Worm (Caenorhabditis elegans) whole organism, young adult: ENCODE data around the gene his-7.

Source experiments
- B0336.3 ChIP-seq: fragments of 200-800 bp; sonication (Bioruptor generic); IDR thresholded peaks from 2 replicates; pipeline ENCODE4 v1.3.6; 2022; ENCODE audit warnings: missing genetic modification characterization, missing compliant biosample characterization
- C06A6.2 ChIP-seq: fragments of 200-800 bp; sonication (Bioruptor generic); conservative IDR thresholded peaks from 2 replicates; pipeline ENCODE4 v1.3.6; 2022; ENCODE audit warnings: missing genetic modification characterization, missing compliant biosample characterization
- F10E7.11 ChIP-seq: sonication (generic microtip); optimal IDR thresholded peaks from 2 replicates; lab custom pipeline; 2017; ENCODE audit warnings: mild to moderate bottlenecking, missing genetic modification characterization, moderate library complexity, missing compliant biosample characterization
- F23B12.7 ChIP-seq: sonication (generic microtip); optimal IDR thresholded peaks from 2 replicates; lab custom pipeline; 2017; ENCODE audit warnings: missing genetic modification characterization, mild to moderate bottlenecking, missing compliant biosample characterization, antibody characterized with exemption, moderate library complexity; ENCODE audit not compliant: insufficient read depth
- F39B2.1 ChIP-seq: fragments of 200-800 bp; sonication (Bioruptor generic); IDR thresholded peaks from 2 replicates; pipeline ENCODE4 v1.3.6; 2022; ENCODE audit warnings: missing genetic modification reagents, missing genetic modification characterization, missing compliant biosample characterization
- F52B5.7 ChIP-seq: sonication (generic microtip); optimal IDR thresholded peaks from 2 replicates; lab custom pipeline; 2016; ENCODE audit warnings: mild to moderate bottlenecking, missing genetic modification characterization, missing compliant biosample characterization
- F57A8.1 ChIP-seq: fragments of 200-800 bp; sonication (Bioruptor generic); optimal IDR thresholded peaks from 2 replicates; lab custom pipeline; 2018; ENCODE audit warnings: mild to moderate bottlenecking, missing genetic modification characterization, moderate library complexity, missing compliant biosample characterization
- K12H6.12 ChIP-seq: fragments of 200-800 bp; sonication (Bioruptor generic); optimal IDR thresholded peaks from 2 replicates; lab custom pipeline; 2018; ENCODE audit warnings: mild to moderate bottlenecking, missing genetic modification characterization, missing compliant biosample characterization
- Y53G8AR.9 ChIP-seq: fragments of 200-800 bp; sonication (Bioruptor generic); conservative IDR thresholded peaks from 2 replicates; pipeline ENCODE4 v1.3.6; 2022; ENCODE audit warnings: missing genetic modification reagents, missing genetic modification characterization, missing compliant biosample characterization
- Y56A3A.18 ChIP-seq: fragments of 200-800 bp; sonication (Bioruptor generic); IDR thresholded peaks from 2 replicates; pipeline ENCODE4 v1.3.6; 2022; ENCODE audit warnings: missing genetic modification reagents, missing genetic modification characterization, missing compliant biosample characterization
- Y67H2A.10 ChIP-seq: fragments of 200-800 bp; sonication (Bioruptor generic); conservative IDR thresholded peaks from 2 replicates; pipeline ENCODE4 v1.3.6; 2022; ENCODE audit warnings: missing genetic modification reagents, missing genetic modification characterization, missing compliant biosample characterization
- Y79H2A.3 ChIP-seq: fragments of 200-800 bp; sonication (Bioruptor generic); conservative IDR thresholded peaks from 2 replicates; pipeline ENCODE4 v1.3.6; 2022; ENCODE audit warnings: missing genetic modification reagents, missing genetic modification characterization, missing compliant biosample characterization
- attf-6 ChIP-seq: fragments of 200-800 bp; sonication (Bioruptor generic); IDR thresholded peaks from 2 replicates; pipeline ENCODE4 v1.3.6; 2022; ENCODE audit warnings: missing genetic modification reagents, missing genetic modification characterization, missing compliant biosample characterization
- bed-2 ChIP-seq: fragments of 200-800 bp; sonication (Bioruptor generic); IDR thresholded peaks from 2 replicates; pipeline ENCODE4 v1.3.6; 2022; ENCODE audit warnings: missing genetic modification reagents, missing genetic modification characterization, missing compliant biosample characterization
- cebp-2 ChIP-seq: fragments of 200-800 bp; sonication (Bioruptor generic); IDR thresholded peaks from 2 replicates; pipeline ENCODE4 v1.3.6; 2022; ENCODE audit warnings: missing genetic modification characterization, missing compliant biosample characterization
- ceh-40 ChIP-seq: fragments of 200-800 bp; sonication (Bioruptor generic); IDR thresholded peaks from 2 replicates; pipeline ENCODE4 v1.3.6; 2022; ENCODE audit warnings: missing genetic modification characterization, missing compliant biosample characterization
- ceh-91 ChIP-seq: fragments of 200-800 bp; sonication (Bioruptor generic); IDR thresholded peaks from 2 replicates; pipeline ENCODE4 v1.3.6; 2022; ENCODE audit warnings: missing genetic modification reagents, missing genetic modification characterization, missing compliant biosample characterization
- chd-7 ChIP-seq: sonication (generic microtip); optimal IDR thresholded peaks from 2 replicates; lab custom pipeline; 2016; ENCODE audit warnings: mild to moderate bottlenecking, missing genetic modification characterization, moderate library complexity, missing compliant biosample characterization
- die-1 ChIP-seq: sonication (generic microtip); optimal IDR thresholded peaks from 2 replicates; lab custom pipeline; 2016; ENCODE audit warnings: missing genotype, mild to moderate bottlenecking, missing genetic modification characterization, missing compliant biosample characterization
- egl-18 ChIP-seq: fragments of 200-800 bp; sonication (Bioruptor generic); IDR thresholded peaks from 2 replicates; pipeline ENCODE4 v1.3.6; 2022; ENCODE audit warnings: missing genetic modification reagents, missing genetic modification characterization, missing compliant biosample characterization
- egrh-3 ChIP-seq: fragments of 200-800 bp; sonication (Bioruptor generic); IDR thresholded peaks from 2 replicates; pipeline ENCODE4 v1.3.6; 2022; ENCODE audit warnings: missing genetic modification reagents, missing genetic modification characterization, missing compliant biosample characterization
- hmg-20 ChIP-seq: fragments of 200-800 bp; sonication (Bioruptor generic); IDR thresholded peaks from 2 replicates; pipeline ENCODE4 v1.3.6; 2022; ENCODE audit warnings: missing genetic modification reagents, missing genetic modification characterization, missing compliant biosample characterization
- hsf-1 ChIP-seq: fragments of 200-800 bp; sonication (Bioruptor generic); IDR thresholded peaks from 2 replicates; pipeline ENCODE4 v1.3.6; 2022; ENCODE audit warnings: missing genetic modification reagents, missing genetic modification characterization, missing compliant biosample characterization
- let-526 ChIP-seq: fragments of 200-800 bp; sonication (Bioruptor generic); IDR thresholded peaks from 2 replicates; pipeline ENCODE4 v1.3.6; 2022; ENCODE audit warnings: missing genetic modification reagents, missing genetic modification characterization, missing compliant biosample characterization
- lin-26 ChIP-seq: fragments of 200-800 bp; sonication (Bioruptor generic); IDR thresholded peaks from 2 replicates; pipeline ENCODE4 v1.3.6; 2022; ENCODE audit warnings: missing genetic modification reagents, missing genetic modification characterization, missing compliant biosample characterization
- lin-40 ChIP-seq: sonication (generic microtip); optimal IDR thresholded peaks from 2 replicates; lab custom pipeline; 2016; ENCODE audit warnings: missing genetic modification characterization, mild to moderate bottlenecking, missing compliant biosample characterization, missing genotype, missing genetic modification reagents
- lsl-1 ChIP-seq: fragments of 200-800 bp; sonication (Bioruptor generic); optimal IDR thresholded peaks from 2 replicates; lab custom pipeline; 2018; ENCODE audit warnings: mild to moderate bottlenecking, missing genetic modification characterization, moderate library complexity, missing compliant biosample characterization
- lsy-27 ChIP-seq: sonication (generic microtip); optimal IDR thresholded peaks from 2 replicates; lab custom pipeline; 2017; ENCODE audit warnings: missing genetic modification characterization, mild to moderate bottlenecking, missing compliant biosample characterization, antibody characterized with exemption, missing genotype, borderline replicate concordance; ENCODE audit not compliant: insufficient read depth
- madf-8 ChIP-seq: fragments of 200-800 bp; sonication (Bioruptor generic); conservative IDR thresholded peaks from 2 replicates; pipeline ENCODE4 v1.3.6; 2022; ENCODE audit warnings: missing genetic modification reagents, missing genetic modification characterization, missing compliant biosample characterization
- mcd-1 ChIP-seq: fragments of 200-800 bp; sonication (Bioruptor generic); IDR thresholded peaks from 2 replicates; pipeline ENCODE4 v1.3.6; 2022; ENCODE audit warnings: missing genetic modification reagents, missing genetic modification characterization, missing compliant biosample characterization
- nfya-1 ChIP-seq: sonication (generic microtip); optimal IDR thresholded peaks from 2 replicates; lab custom pipeline; 2017; ENCODE audit warnings: antibody characterized with exemption, missing compliant biosample characterization, missing genetic modification characterization, borderline replicate concordance; ENCODE audit not compliant: insufficient read depth
- nhr-179 ChIP-seq: sonication (generic microtip); optimal IDR thresholded peaks from 2 replicates; lab custom pipeline; 2016; ENCODE audit warnings: mild to moderate bottlenecking, missing genetic modification characterization, missing compliant biosample characterization
- nhr-27 ChIP-seq: fragments of 200-800 bp; sonication (Bioruptor generic); optimal IDR thresholded peaks from 2 replicates; lab custom pipeline; 2018; ENCODE audit warnings: mild to moderate bottlenecking, missing genetic modification characterization, moderate library complexity, missing compliant biosample characterization
- pbrm-1 ChIP-seq: fragments of 200-800 bp; sonication (Bioruptor generic); IDR thresholded peaks from 2 replicates; pipeline ENCODE4 v1.3.6; 2022; ENCODE audit warnings: missing genetic modification reagents, missing genetic modification characterization, missing compliant biosample characterization
- rcor-1 ChIP-seq: fragments of 200-800 bp; sonication (Bioruptor generic); IDR thresholded peaks from 2 replicates; pipeline ENCODE4 v1.3.6; 2022; ENCODE audit warnings: missing genetic modification reagents, missing genetic modification characterization, missing compliant biosample characterization
- sdz-38 ChIP-seq: sonication (generic microtip); optimal IDR thresholded peaks from 2 replicates; lab custom pipeline; 2016; ENCODE audit warnings: missing genotype, missing genetic modification characterization, missing compliant biosample characterization
- snpc-1.3 ChIP-seq: sonication (generic microtip); optimal IDR thresholded peaks from 2 replicates; lab custom pipeline; 2017; ENCODE audit warnings: missing genetic modification characterization, mild to moderate bottlenecking, missing compliant biosample characterization, antibody characterized with exemption, moderate library complexity, missing genotype, missing genetic modification reagents; ENCODE audit not compliant: insufficient read depth
- snpc-4 ChIP-seq, 5 experiments: fragments of 150-350 bp in 1 of 5; sonication (generic microtip) in 4 of 5; optimal IDR thresholded peaks; 2 replicates each; lab custom pipeline; 2014 to 2018; ENCODE audit warnings: missing genetic modification characterization in 5 of 5, missing biosample characterization in 3 of 5, antibody characterized with exemption in 2 of 5, mild to moderate bottlenecking in 2 of 5, missing compliant biosample characterization in 2 of 5, missing genotype in 2 of 5, moderate library complexity in 2 of 5, missing genetic modification reagents in 1 of 5
- somi-1 ChIP-seq: fragments of 200-800 bp; sonication (Bioruptor generic); optimal IDR thresholded peaks from 2 replicates; lab custom pipeline; 2018; ENCODE audit warnings: mild to moderate bottlenecking, missing genetic modification characterization, missing compliant biosample characterization
- sptf-2 ChIP-seq: fragments of 200-800 bp; sonication (Bioruptor generic); optimal IDR thresholded peaks from 2 replicates; lab custom pipeline; 2018; ENCODE audit warnings: mild to moderate bottlenecking, missing genetic modification characterization, missing compliant biosample characterization
- tbp1 ChIP-seq: fragments of 200-800 bp; sonication (Bioruptor generic); optimal IDR thresholded peaks from 2 replicates; lab custom pipeline; 2018; ENCODE audit warnings: mild to moderate bottlenecking, missing genetic modification characterization, missing compliant biosample characterization
- unc-62 ChIP-seq: fragments of 150-350 bp; optimal IDR thresholded peaks from 2 replicates; lab custom pipeline; 2014; ENCODE audit warnings: missing biosample characterization, missing genetic modification reagents, missing genetic modification characterization
- xnd-1 ChIP-seq: sonication (generic microtip); optimal IDR thresholded peaks from 2 replicates; lab custom pipeline; 2016; ENCODE audit warnings: missing genotype, missing genetic modification reagents, missing genetic modification characterization, missing compliant biosample characterization
- zfh-2 ChIP-seq: fragments of 200-800 bp; sonication (Bioruptor generic); conservative IDR thresholded peaks from 2 replicates; pipeline ENCODE4 v1.3.6; 2022; ENCODE audit warnings: missing genetic modification reagents, missing genetic modification characterization, missing compliant biosample characterization
- ztf-26 ChIP-seq: sonication (generic microtip); optimal IDR thresholded peaks from 2 replicates; lab custom pipeline; 2017; ENCODE audit warnings: missing genetic modification characterization, missing compliant biosample characterization
- ztf-28 ChIP-seq: fragments of 200-800 bp; sonication (Bioruptor generic); IDR thresholded peaks from 2 replicates; pipeline ENCODE4 v1.3.6; 2022; ENCODE audit warnings: missing genetic modification reagents, missing genetic modification characterization, missing compliant biosample characterization
- ztf-6 ChIP-seq: fragments of 200-800 bp; sonication (Bioruptor generic); IDR thresholded peaks from 2 replicates; pipeline ENCODE4 v1.3.6; 2022; ENCODE audit warnings: missing genetic modification reagents, missing genetic modification characterization, missing compliant biosample characterization

Gene his-7

ce11 chrV:8500348-8500747 lies 32.8 kb upstream of the his-7 start (continued):
- TF ChIP-seq nfya-1 (tag; lab: Kevin White, UChicago) = no peak
- TF ChIP-seq Y56A3A.18 = peak; percentile 100
- peak; percentile 97 for TF ChIP-seq egl-18 (GFP tag; lab: Robert Waterston, UW)
- peak; percentile 93 for TF ChIP-seq bed-2
- TF ChIP-seq let-526 (GFP tag; lab: Robert Waterston, UW) = peak; percentile 96
- peak; percentile 98 for TF ChIP-seq ztf-28
- TF ChIP-seq lin-26 (GFP tag; lab: Robert Waterston, UW) = peak; percentile 100
- peak; percentile 95 for TF ChIP-seq ztf-26 (tag; lab: Kevin White, UChicago)
- TF ChIP-seq snpc-4 (GFP tag; optimal IDR thresholded peaks at IDR 0.05; lab: Kevin White, UChicago) = peak; percentile 99
- peak; percentile 99 to 100 (median 100) for TF ChIP-seq snpc-4 (tag; optimal IDR thresholded peaks at IDR 0.05; lab: Kevin White, UChicago)
- TF ChIP-seq zfh-2 (GFP tag; lab: Robert Waterston, UW) = no peak
- TF ChIP-seq F57A8.1 (GFP tag; lab: Kevin White, UChicago) = peak; percentile 100
- peak; percentile 100 for TF ChIP-seq cebp-2 (GFP tag; lab: Robert Waterston, UW)
- peak; percentile 100 for TF ChIP-seq chd-7 (tag; lab: Kevin White, UChicago)
- TF ChIP-seq F52B5.7 = peak; percentile 100
- TF ChIP-seq ceh-91 (GFP tag; lab: Robert Waterston, UW) = peak; percentile 78
- peak; percentile 93 for TF ChIP-seq F23B12.7
- peak; percentile 99 for TF ChIP-seq somi-1 (GFP tag; lab: Kevin White, UChicago)
- peak; percentile 92 for TF ChIP-seq ztf-6
- TF ChIP-seq tbp1 (GFP tag; lab: Kevin White, UChicago) = peak; percentile 100
- peak; percentile 93 for TF ChIP-seq C06A6.2 (GFP tag; lab: Robert Waterston, UW)
- TF ChIP-seq hmg-20 (GFP tag; lab: Robert Waterston, UW) = peak; percentile 98
- TF ChIP-seq F39B2.1 (GFP tag; lab: Robert Waterston, UW) = peak; percentile 97
- TF ChIP-seq lsl-1 (GFP tag; lab: Kevin White, UChicago) = peak; percentile 82
- TF ChIP-seq Y53G8AR.9 = peak; percentile 99
- peak; percentile 98 for TF ChIP-seq pbrm-1 (GFP tag; lab: Robert Waterston, UW)
- TF ChIP-seq sdz-38 (tag; lab: Kevin White, UChicago) = peak; percentile 77
- TF ChIP-seq ceh-40 (GFP tag; lab: Robert Waterston, UW) = peak; percentile 98
- peak; percentile 95 for TF ChIP-seq lin-40 (tag; lab: Kevin White, UChicago)
- TF ChIP-seq K12H6.12 (tag; lab: Kevin White, UChicago) = peak; percentile 94
- peak; percentile 62 for TF ChIP-seq lsy-27 (tag; lab: Kevin White, UChicago)
- TF ChIP-seq Y67H2A.10 (GFP tag; lab: Robert Waterston, UW) = peak; percentile 89
- peak; percentile 93 for TF ChIP-seq mcd-1 (GFP tag; lab: Robert Waterston, UW)
- peak; percentile 28 for TF ChIP-seq unc-62 (GFP tag; lab: Kevin White, UChicago)
- peak; percentile 69 for TF ChIP-seq egrh-3 (GFP tag; lab: Robert Waterston, UW)
- TF ChIP-seq F10E7.11 (tag; lab: Kevin White, UChicago) = peak; percentile 100
- TF ChIP-seq nhr-27 (tag; lab: Kevin White, UChicago) = peak; percentile 100
- peak; percentile 84 for TF ChIP-seq madf-8
- peak; percentile 93 for TF ChIP-seq hsf-1 (GFP tag; lab: Robert Waterston, UW)
- peak; percentile 98 for TF ChIP-seq snpc-1.3 (tag; lab: Kevin White, UChicago)
- TF ChIP-seq die-1 (tag; lab: Kevin White, UChicago) = peak; percentile 99
- TF ChIP-seq sptf-2 = peak; percentile 100
- peak; percentile 99 for TF ChIP-seq B0336.3
- peak; percentile 94 for TF ChIP-seq attf-6 (GFP tag; lab: Robert Waterston, UW)
- TF ChIP-seq xnd-1 = peak; percentile 79
- peak; percentile 98 for TF ChIP-seq Y79H2A.3 (GFP tag; lab: Robert Waterston, UW)
- TF ChIP-seq rcor-1 = peak; percentile 98
- peak; percentile 90 for TF ChIP-seq nhr-179
